Fruit fly (Drosophila melanogaster): ENCODE data around the gene Shaw.

Shaw gene

dm6 chr2L:3717673-3718235 is at the start of gene Shaw, which contains the start of gene lectin-24A:
Gene Shaw (plus strand): TSS chr2L:3718185.
Gene lectin-24A (minus strand): TSS chr2L:3717773.
- TF ChIP-seq N (GFP tag; optimal IDR thresholded peaks at IDR 0.05) (no peak), dl (GFP tag; optimal IDR thresholded peaks at IDR 0.05; ENCODE audit: insufficient read depth in 1 of 2, partially characterized antibody in 2 of 2) (no peak), pan (optimal IDR thresholded peaks at IDR 0.05) (no peak), ey (GFP tag; optimal IDR thresholded peaks at IDR 0.05) (no peak), Myc (optimal IDR thresholded peaks at IDR 0.05) (no peak), jim (GFP tag; optimal IDR thresholded peaks at IDR 0.05) (no peak), lola (GFP tag; optimal IDR thresholded peaks at IDR 0.05) (no peak), foxo (GFP tag; optimal IDR thresholded peaks at IDR 0.05) (no peak), OdsH (GFP tag; optimal IDR thresholded peaks at IDR 0.05) (no peak), CG9705 (GFP tag; optimal IDR thresholded peaks at IDR 0.05) (no peak), psq (GFP tag; optimal IDR thresholded peaks at IDR 0.05) (no peak), fru (GFP tag; optimal IDR thresholded peaks at IDR 0.05) (no peak)

- no peak for TF ChIP-seq Hnf4 (GFP tag; optimal IDR thresholded peaks at IDR 0.05)
- no peak for TF ChIP-seq GATAd (GFP tag; optimal IDR thresholded peaks at IDR 0.05)
- TF ChIP-seq woc (GFP tag; optimal IDR thresholded peaks at IDR 0.05), result no peak
- no peak for TF ChIP-seq rgr (GFP tag; optimal IDR thresholded peaks at IDR 0.05)
- TF ChIP-seq tai (GFP tag; optimal IDR thresholded peaks at IDR 0.05), result no peak
- TF ChIP-seq lola (GFP tag; optimal IDR thresholded peaks at IDR 0.05), result no peak
- TF ChIP-seq br (GFP tag; optimal IDR thresholded peaks at IDR 0.05), result no peak
Observed at dm6 chr2L:3668451-3668850, 49.5 kb upstream of the Shaw start, which contains the start of gene Sfp24Ba. Gene Sfp24Ba (minus strand): TSS chr2L:3668551.

dm6 chr2L:3669034-3669433 is 49.0 kb upstream of the Shaw start, which contains the start of gene Sfp24Bd:
Gene Sfp24Bd (minus strand): TSS chr2L:3669134.
- TF ChIP-seq Myc (optimal IDR thresholded peaks at IDR 0.05) (no peak), br (GFP tag; optimal IDR thresholded peaks at IDR 0.05) (no peak), OdsH (GFP tag; optimal IDR thresholded peaks at IDR 0.05) (no peak), CG32264 (GFP tag; optimal IDR thresholded peaks at IDR 0.05) (no peak), woc (GFP tag; optimal IDR thresholded peaks at IDR 0.05) (no peak), CG9705 (GFP tag; optimal IDR thresholded peaks at IDR 0.05) (no peak), Sp1 (GFP tag; optimal IDR thresholded peaks at IDR 0.05) (no peak), GATAd (GFP tag; optimal IDR thresholded peaks at IDR 0.05) (no peak), psq (GFP tag; optimal IDR thresholded peaks at IDR 0.05) (no peak), Abd-B (GFP tag; optimal IDR thresholded peaks at IDR 0.05) (no peak), brk (GFP tag; optimal IDR thresholded peaks at IDR 0.05) (no peak)

dm6 chr2L:3669675-3670074 is 48.3 kb upstream of the Shaw start, which contains the start of gene Sfp24Bb:
Gene Sfp24Bb (minus strand): TSS chr2L:3669775.
- TF ChIP-seq dsf (GFP tag; optimal IDR thresholded peaks at IDR 0.05; ENCODE audit: borderline replicate concordance) (no peak), GATAd (GFP tag; optimal IDR thresholded peaks at IDR 0.05) (no peak)

- TF ChIP-seq tai (GFP tag; optimal IDR thresholded peaks at IDR 0.05) (no peak), brk (GFP tag; optimal IDR thresholded peaks at IDR 0.05) (no peak), CG32264 (GFP tag; optimal IDR thresholded peaks at IDR 0.05) (no peak), pan (optimal IDR thresholded peaks at IDR 0.05) (no peak), foxo (GFP tag; optimal IDR thresholded peaks at IDR 0.05) (no peak), Sp1 (GFP tag; optimal IDR thresholded peaks at IDR 0.05) (no peak), fru (GFP tag; optimal IDR thresholded peaks at IDR 0.05) (no peak)
Observed at dm6 chr2L:3670481-3670880, 47.5 kb upstream of the Shaw start, which contains the start of gene Sfp24Bc. Gene Sfp24Bc (minus strand): TSS chr2L:3670581.

DNA sequence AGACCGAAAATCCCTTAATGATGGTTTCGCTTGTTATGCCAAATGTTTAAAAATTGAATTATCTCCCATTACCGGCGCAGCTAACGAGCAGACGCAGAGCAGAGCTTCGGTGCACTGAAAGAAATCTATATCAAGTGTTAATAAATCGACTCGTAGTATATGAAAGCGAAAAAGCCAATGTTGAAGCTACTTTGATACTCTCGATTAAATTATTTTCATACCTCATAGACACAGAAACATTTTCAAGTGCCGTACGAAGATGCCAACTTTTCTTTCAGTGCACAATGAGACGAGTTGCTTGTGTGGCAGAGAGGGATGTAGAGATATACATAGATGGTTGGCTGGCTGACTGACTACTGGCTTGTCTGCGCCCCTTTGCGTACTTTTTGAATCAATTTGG is 42.2 kb upstream of the Shaw start:
- no peak for TF ChIP-seq Rel (GFP tag; optimal IDR thresholded peaks at IDR 0.05)
- no peak for TF ChIP-seq Rel (tag; optimal IDR thresholded peaks at IDR 0.05)
- TF ChIP-seq OdsH (GFP tag; optimal IDR thresholded peaks at IDR 0.05), result no peak
- TF ChIP-seq Sp1 (GFP tag; optimal IDR thresholded peaks at IDR 0.05), result no peak
- TF ChIP-seq Myc (optimal IDR thresholded peaks at IDR 0.05), result no peak
- no peak for TF ChIP-seq psq (GFP tag; optimal IDR thresholded peaks at IDR 0.05)
- no peak for TF ChIP-seq HLH106 (tag; optimal IDR thresholded peaks at IDR 0.05)
- TF ChIP-seq sage (GFP tag; optimal IDR thresholded peaks at IDR 0.05), result no peak
- no peak for TF ChIP-seq dsf (GFP tag; optimal IDR thresholded peaks at IDR 0.05; ENCODE audit: borderline replicate concordance)
- no peak for TF ChIP-seq Jra (GFP tag; optimal IDR thresholded peaks at IDR 0.05)
- TF ChIP-seq CG32264 (GFP tag; optimal IDR thresholded peaks at IDR 0.05), result no peak
- TF ChIP-seq tai (GFP tag; optimal IDR thresholded peaks at IDR 0.05), result no peak

Data from whole organism, wandering third instar larva.